Fruit fly (Drosophila melanogaster) Kc167 (cell line): Measurements from ENCODE around the gene dop.

Source experiments
- Myc ChIP-seq: fragments of >200 bp; optimal IDR thresholded peaks from 2 replicates; lab custom pipeline; 2017; ENCODE audit warnings: missing external identifiers
- h ChIP-seq: fragments of >200 bp; optimal IDR thresholded peaks from 3 replicates; lab custom pipeline; 2018; ENCODE audit warnings: missing external identifiers
- insv ChIP-seq: fragments of >200 bp; optimal IDR thresholded peaks from 3 replicates; lab custom pipeline; 2018; ENCODE audit warnings: missing external identifiers
- ttk ChIP-seq: sonication (Bioruptor generic); optimal IDR thresholded peaks from 2 replicates; lab custom pipeline; 2017; ENCODE audit warnings: missing external identifiers

DNA sequence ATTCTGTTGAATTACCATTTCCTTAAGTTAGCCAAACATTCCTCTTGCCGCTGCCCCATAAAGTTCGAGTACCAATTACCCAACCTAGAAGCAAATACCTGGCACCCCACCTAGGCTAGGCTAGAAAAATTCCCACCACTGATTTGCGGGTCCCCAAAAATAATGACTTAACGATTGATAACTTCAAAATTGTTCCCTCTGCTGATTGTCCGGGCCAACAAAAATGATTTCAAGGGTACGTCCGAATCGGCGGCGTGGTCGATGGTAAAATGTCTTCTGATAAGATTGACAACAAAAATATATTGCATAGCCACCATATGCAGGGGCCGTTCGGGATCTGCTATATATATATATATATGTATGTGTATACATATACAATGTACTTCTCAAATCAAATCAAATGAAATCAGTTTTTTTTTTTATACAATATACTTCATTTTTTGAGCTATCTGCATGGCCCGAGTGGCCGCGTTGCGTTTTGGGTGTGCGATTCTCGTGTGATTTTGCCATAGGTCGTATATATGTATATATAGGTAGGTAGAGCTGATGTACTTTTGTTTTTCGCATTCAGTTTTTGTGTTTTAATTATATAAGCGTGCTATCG is 18.5 kb upstream of the dop start:
- TF ChIP-seq h (lab: Kevin White, UChicago): no peak
- no peak for TF ChIP-seq insv (lab: Kevin White, UChicago)
- TF ChIP-seq ttk (lab: Kevin White, UChicago): no peak
- TF ChIP-seq Myc (lab: Kevin White, UChicago): no peak
